Worm (Caenorhabditis elegans): Measurements from ENCODE around the gene dmsr-6.

The dmsr-6 gene

DNA sequence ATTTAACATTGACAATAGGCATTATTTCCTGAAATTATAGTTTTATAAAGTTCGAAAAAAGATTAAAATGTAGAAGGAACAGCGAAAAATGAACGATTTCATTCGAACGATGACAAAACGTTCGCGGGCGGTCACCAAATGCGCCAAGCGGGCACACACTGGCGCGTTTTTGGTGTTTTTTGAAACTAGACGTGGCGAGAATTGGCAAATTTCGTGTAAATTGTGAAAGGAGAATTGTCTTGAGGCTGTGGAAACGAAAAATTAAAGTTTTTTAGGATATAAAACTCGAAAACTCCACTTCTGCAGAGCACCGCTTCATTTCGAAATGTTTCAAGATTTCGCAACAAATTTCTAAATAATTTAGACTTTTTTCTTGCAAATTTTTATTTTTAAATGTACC is 33.2 kb downstream of the dmsr-6 start, which contains the start of gene usp-14:
usp-14 (minus strand) TSS at position 28 of the 400 bp plus-strand sequence.
- TF ChIP-seq mep-1 (tag; optimal IDR thresholded peaks at IDR 0.05): no peak
- peak; percentile 41 for TF ChIP-seq lin-13 (tag; optimal IDR thresholded peaks at IDR 0.05)
- no peak for TF ChIP-seq ceh-43 (GFP tag; optimal IDR thresholded peaks at IDR 0.05)
- TF ChIP-seq unc-120 (tag; optimal IDR thresholded peaks at IDR 0.05; ENCODE audit: poor library complexity, severe bottlenecking): peak; percentile 30
- no peak for TF ChIP-seq unc-62 (GFP tag; optimal IDR thresholded peaks at IDR 0.05)
- no peak for TF ChIP-seq unc-39 (tag; optimal IDR thresholded peaks at IDR 0.05)
- no peak for TF ChIP-seq tbx-8 (GFP tag; optimal IDR thresholded peaks at IDR 0.05)

DNA sequence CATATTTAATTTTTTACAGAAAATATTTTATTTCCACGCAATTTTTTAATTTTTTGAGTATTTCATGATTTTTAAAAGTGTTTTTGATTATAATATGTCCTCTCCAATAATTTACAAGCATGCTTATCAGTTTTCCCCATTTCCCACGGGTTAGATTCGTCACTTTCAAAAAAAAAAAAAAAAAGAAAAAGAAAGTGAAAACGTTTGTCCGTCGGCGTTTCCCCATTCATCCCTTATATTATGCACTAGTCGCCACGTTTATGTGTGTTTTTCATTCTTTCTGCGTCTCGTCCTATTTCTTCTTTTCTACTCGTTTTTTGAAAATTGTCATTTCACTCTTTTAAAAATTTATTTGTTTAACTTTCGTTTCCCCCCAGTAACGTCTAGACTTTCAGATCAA is 34.0 kb downstream of the dmsr-6 start, which contains the start of gene vnut-1:
vnut-1 (plus strand) TSS at position 396 of the 400 bp plus-strand sequence.
- TF ChIP-seq blmp-1 (tag; optimal IDR thresholded peaks at IDR 0.05) (peak; percentile 58), sem-2 (GFP tag; optimal IDR thresholded peaks at IDR 0.05) (no peak), pha-4 (tag; optimal IDR thresholded peaks at IDR 0.05) (no peak), snpc-4 (tag; optimal IDR thresholded peaks at IDR 0.05) (no peak), cnd-1 (tag; optimal IDR thresholded peaks at IDR 0.05) (no peak), ham-2 (GFP tag; optimal IDR thresholded peaks at IDR 0.05) (no peak), nhr-237 (tag; optimal IDR thresholded peaks at IDR 0.05) (no peak), drap-1 (GFP tag; optimal IDR thresholded peaks at IDR 0.05) (no peak)

DNA sequence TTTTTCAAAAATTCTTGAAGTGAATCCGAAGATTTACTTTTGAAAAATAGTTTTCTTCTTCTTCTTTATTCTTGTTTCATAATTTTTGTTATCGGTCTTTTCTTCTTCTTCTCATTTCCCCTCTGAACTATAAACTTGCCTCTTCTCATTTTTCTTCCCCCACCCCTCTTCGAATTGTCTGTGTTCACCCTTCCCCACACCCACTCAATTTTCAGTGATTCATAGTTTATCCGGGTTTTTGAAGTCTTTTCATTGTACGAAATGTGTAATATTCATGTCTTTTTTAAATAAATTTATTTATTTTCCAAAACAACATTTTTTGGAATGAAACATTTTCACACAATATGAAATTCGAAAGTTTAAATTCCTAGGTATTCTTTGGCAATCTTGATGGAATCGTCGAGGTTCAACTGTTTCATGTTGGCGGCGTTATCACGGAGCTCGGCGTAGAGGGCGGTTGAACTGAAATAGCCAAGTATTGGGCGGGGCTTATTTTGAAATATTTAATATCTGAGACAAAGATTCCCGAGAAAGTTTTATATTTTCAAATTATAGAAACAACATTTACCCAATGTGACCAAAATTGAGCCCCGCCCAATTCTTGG is 37.3 kb downstream of the dmsr-6 start:
- TF ChIP-seq tbx-8 (GFP tag; optimal IDR thresholded peaks at IDR 0.05): no peak
- TF ChIP-seq flh-1 (GFP tag; optimal IDR thresholded peaks at IDR 0.05): no peak
- no peak for TF ChIP-seq nhr-28 (tag; optimal IDR thresholded peaks at IDR 0.05)
- TF ChIP-seq nhr-76 (tag; optimal IDR thresholded peaks at IDR 0.05): no peak
- no peak for TF ChIP-seq unc-62 (GFP tag; optimal IDR thresholded peaks at IDR 0.05)
- no peak for TF ChIP-seq elt-3 (tag; optimal IDR thresholded peaks at IDR 0.05)
- TF ChIP-seq lin-32 (GFP tag; optimal IDR thresholded peaks at IDR 0.05): no peak
- no peak for TF ChIP-seq M03D4.4 (tag; optimal IDR thresholded peaks at IDR 0.05)
- TF ChIP-seq nhr-237 (tag; optimal IDR thresholded peaks at IDR 0.05): no peak
- TF ChIP-seq zip-8 (tag; optimal IDR thresholded peaks at IDR 0.05): no peak
- no peak for TF ChIP-seq pha-4 (tag; optimal IDR thresholded peaks at IDR 0.05)
- TF ChIP-seq snpc-4 (tag; optimal IDR thresholded peaks at IDR 0.05): no peak
- no peak for TF ChIP-seq sem-2 (GFP tag; optimal IDR thresholded peaks at IDR 0.05)

DNA sequence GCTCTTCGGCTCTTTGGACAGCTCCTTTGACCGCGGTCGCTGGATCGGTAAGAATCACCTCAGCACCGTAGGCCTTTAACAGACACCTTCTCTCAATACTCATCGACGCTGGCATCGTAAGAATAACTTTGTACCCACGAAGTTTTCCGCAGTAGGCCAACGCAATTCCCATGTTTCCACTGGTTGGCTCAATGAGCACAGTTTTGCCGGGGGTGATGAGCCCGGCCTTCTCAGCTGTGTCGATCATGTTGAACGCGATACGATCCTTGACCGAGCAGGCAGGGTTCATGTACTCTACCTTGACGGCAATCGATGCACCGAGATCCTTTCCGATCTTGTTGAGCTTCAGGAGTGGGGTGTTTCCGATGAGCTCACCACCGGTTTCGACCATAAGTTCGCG is 38.6 kb downstream of the dmsr-6 start:
- TF ChIP-seq lin-32 (GFP tag; optimal IDR thresholded peaks at IDR 0.05) (no peak), ces-1 (GFP tag; optimal IDR thresholded peaks at IDR 0.05) (no peak), nhr-2 (tag; optimal IDR thresholded peaks at IDR 0.05) (no peak), nhr-12 (tag; optimal IDR thresholded peaks at IDR 0.05) (no peak)

DNA sequence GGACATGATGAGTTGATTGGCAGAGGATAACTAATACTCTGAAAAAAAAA is 38.8 kb downstream of the dmsr-6 start, which contains the start of gene cysl-2:
cysl-2 (minus strand) TSS at position 38 of the 50 bp plus-strand sequence.
- TF ChIP-seq ces-1 (GFP tag; optimal IDR thresholded peaks at IDR 0.05) (no peak), bed-3 (GFP tag; optimal IDR thresholded peaks at IDR 0.05) (no peak), lsy-2 (tag; optimal IDR thresholded peaks at IDR 0.05) (no peak), drap-1 (GFP tag; optimal IDR thresholded peaks at IDR 0.05) (no peak), blmp-1 (tag; optimal IDR thresholded peaks at IDR 0.05) (no peak), nhr-237 (tag; optimal IDR thresholded peaks at IDR 0.05) (no peak), flh-1 (GFP tag; optimal IDR thresholded peaks at IDR 0.05) (no peak), mep-1 (tag; optimal IDR thresholded peaks at IDR 0.05) (no peak), ztf-11 (tag; optimal IDR thresholded peaks at IDR 0.05) (no peak), ceh-39 (tag; optimal IDR thresholded peaks at IDR 0.05) (no peak), pha-4 (tag; optimal IDR thresholded peaks at IDR 0.05) (no peak), unc-39 (tag; optimal IDR thresholded peaks at IDR 0.05) (no peak), mab-5 (tag; optimal IDR thresholded peaks at IDR 0.05) (no peak), hlh-1 (tag; optimal IDR thresholded peaks at IDR 0.05) (no peak), snpc-4 (tag; optimal IDR thresholded peaks at IDR 0.05) (no peak), sem-2 (GFP tag; optimal IDR thresholded peaks at IDR 0.05) (no peak), ceh-83 (GFP tag; optimal IDR thresholded peaks at IDR 0.05) (no peak), zip-8 (tag; optimal IDR thresholded peaks at IDR 0.05) (no peak)

DNA sequence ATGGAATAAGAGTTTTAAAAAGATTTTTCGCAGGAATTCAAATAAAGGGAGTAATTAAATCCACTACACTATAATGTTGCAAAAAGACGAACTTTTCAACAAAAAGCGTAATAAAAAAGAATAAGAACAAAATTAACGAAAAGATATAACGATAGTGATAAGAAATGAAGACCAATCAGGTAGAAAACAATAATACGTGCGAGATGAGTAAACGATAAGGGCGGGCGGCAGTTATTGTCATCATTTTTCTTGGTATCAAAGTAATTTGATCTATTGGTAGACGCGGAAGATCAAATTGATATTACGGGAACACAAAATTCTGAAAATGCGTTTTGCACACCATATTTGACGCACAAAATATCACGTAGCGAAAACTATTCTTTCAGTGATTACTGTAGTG is 39.0 kb downstream of the dmsr-6 start:
- TF ChIP-seq nhr-2 (tag; optimal IDR thresholded peaks at IDR 0.05) (no peak), lin-13 (tag; optimal IDR thresholded peaks at IDR 0.05) (no peak), elt-1 (tag; optimal IDR thresholded peaks at IDR 0.05; ENCODE audit: borderline replicate concordance, insufficient read depth) (peak; percentile 85), mab-5 (tag; optimal IDR thresholded peaks at IDR 0.05) (no peak)
